Worm (Caenorhabditis elegans): ENCODE measurements around the gene F09B12.5.

DNA sequence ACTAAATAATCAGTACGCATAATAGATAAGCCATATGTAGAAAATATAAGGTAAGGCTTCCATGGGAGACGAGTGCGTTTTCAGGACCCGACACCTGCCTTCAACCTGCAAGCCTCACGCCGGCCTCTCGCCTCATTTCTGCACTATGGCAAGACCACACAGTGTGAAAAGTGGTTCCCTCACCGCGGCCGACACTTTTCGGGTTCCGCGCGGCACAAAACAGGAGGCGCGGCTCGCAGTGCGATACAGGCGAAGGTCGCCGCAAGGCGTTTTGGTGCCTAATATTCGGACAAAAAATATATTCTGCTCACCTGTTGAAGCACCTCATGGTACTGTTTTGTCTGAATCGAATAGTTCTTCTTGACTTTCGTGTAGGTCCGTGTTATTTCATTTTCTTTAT lies 14.4 kb upstream of the F09B12.5 start:
- no peak for TF ChIP-seq ztf-29 (GFP tag; IDR thresholded peaks at IDR 0.05)
- TF ChIP-seq flt-1 (GFP tag; IDR thresholded peaks at IDR 0.05): no peak
- no peak for TF ChIP-seq klf-2 (GFP tag; conservative IDR thresholded peaks at IDR 0.05)
- TF ChIP-seq ref-1 (GFP tag; conservative IDR thresholded peaks at IDR 0.05): no peak
- no peak for TF ChIP-seq cog-1 (tag; optimal IDR thresholded peaks at IDR 0.05)
